Worm (Caenorhabditis elegans): ENCODE measurements around the gene T02D1.8.

DNA sequence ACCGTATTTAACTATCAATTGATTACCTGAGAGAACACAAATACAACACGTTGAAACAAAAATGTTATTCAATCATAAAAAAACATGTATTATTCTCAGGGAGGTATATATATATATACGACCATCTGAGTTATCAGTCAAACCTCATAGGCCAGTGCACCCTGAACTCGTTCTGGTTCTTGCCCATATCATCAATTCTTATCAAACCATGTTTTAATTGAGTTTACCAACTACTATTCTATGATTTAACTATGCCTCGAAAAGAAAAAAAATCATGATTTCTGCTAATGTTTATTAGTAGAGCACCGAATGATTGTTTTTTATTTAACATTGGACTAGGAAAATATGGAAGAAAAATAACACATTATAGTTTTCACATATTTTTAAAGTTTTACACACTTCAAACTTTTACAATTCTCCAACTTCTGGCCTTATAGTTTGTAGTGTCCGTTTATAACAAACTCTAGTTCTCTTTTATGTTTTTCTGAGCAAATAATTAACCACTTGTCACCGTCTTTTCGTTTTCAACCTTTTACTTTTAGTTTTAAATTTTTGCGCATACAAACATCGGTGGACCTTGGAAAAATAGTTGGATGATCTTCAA, 45.0 kb upstream of the T02D1.8 start:
- TF ChIP-seq C16A3.4 (tag; optimal IDR thresholded peaks at IDR 0.05) (no peak), sox-4 (tag; optimal IDR thresholded peaks at IDR 0.05) (no peak), lin-13 (GFP tag; optimal IDR thresholded peaks at IDR 0.05) (no peak), fos-1 (tag; optimal IDR thresholded peaks at IDR 0.05) (no peak), nhr-11 (tag; optimal IDR thresholded peaks at IDR 0.05) (no peak), unc-62 (GFP tag; optimal IDR thresholded peaks at IDR 0.05) (no peak), skn-1 (tag; optimal IDR thresholded peaks at IDR 0.05) (no peak), nhr-28 (tag; optimal IDR thresholded peaks at IDR 0.05) (no peak), mep-1 (tag; optimal IDR thresholded peaks at IDR 0.05) (no peak)
